Worm (Caenorhabditis elegans) whole organism, L1 larva: ENCODE measurements around the gene irld-56.

Experiments
- C16A3.4 ChIP-seq: fragments of 150-350 bp; optimal IDR thresholded peaks from 2 replicates; lab custom pipeline; 2014; ENCODE audit warnings: missing biosample characterization, missing genetic modification characterization
- aly-2 ChIP-seq: fragments of 150-350 bp; optimal IDR thresholded peaks from 2 replicates; lab custom pipeline; 2014; ENCODE audit warnings: missing biosample characterization, missing genetic modification characterization
- blmp-1 ChIP-seq: fragments of 150-350 bp; optimal IDR thresholded peaks from 2 replicates; lab custom pipeline; 2014; ENCODE audit warnings: missing biosample characterization, missing genetic modification characterization
- ceh-63 ChIP-seq: fragments of 200-800 bp; sonication (Bioruptor generic); optimal IDR thresholded peaks from 2 replicates; lab custom pipeline; 2018; ENCODE audit warnings: mild to moderate bottlenecking, missing genetic modification characterization, missing compliant biosample characterization
- ceh-82 ChIP-seq, 3 experiments: fragments of 150-350 bp in 1 of 3; sonication (generic microtip) in 2 of 3; optimal IDR thresholded peaks; 2 replicates each; lab custom pipeline; 2014 to 2017; ENCODE audit warnings: missing biosample characterization in 3 of 3, missing genetic modification characterization in 3 of 3
- dpl-1 ChIP-seq, 3 experiments: fragments of 150-350 bp in 2 of 3; sonication (generic microtip) in 1 of 3; optimal IDR thresholded peaks; 2 replicates each; lab custom pipeline; 2014 to 2017; ENCODE audit warnings: missing biosample characterization in 3 of 3, missing genetic modification characterization in 3 of 3, missing genetic modification reagents in 3 of 3
- dsc-1 ChIP-seq: sonication (generic microtip); optimal IDR thresholded peaks from 2 replicates; lab custom pipeline; 2016; ENCODE audit warnings: mild to moderate bottlenecking, missing genetic modification characterization, missing compliant biosample characterization
- elt-2 ChIP-seq: sonication (generic microtip); optimal IDR thresholded peaks from 2 replicates; lab custom pipeline; 2016; ENCODE audit warnings: missing genetic modification characterization, mild to moderate bottlenecking, inconsistent platforms, missing compliant biosample characterization, missing genetic modification reagents
- ets-5 ChIP-seq: fragments of 200-800 bp; sonication (Bioruptor generic); IDR thresholded peaks from 2 replicates; pipeline ENCODE4 v1.3.6; 2022; ENCODE audit warnings: missing genetic modification characterization, missing compliant biosample characterization
- fkh-10 ChIP-seq: sonication (generic microtip); optimal IDR thresholded peaks from 2 replicates; lab custom pipeline; 2017; ENCODE audit warnings: missing biosample characterization, missing genetic modification reagents, missing genetic modification characterization
- fos-1 ChIP-seq: fragments of 150-350 bp; optimal IDR thresholded peaks from 2 replicates; lab custom pipeline; 2014; ENCODE audit warnings: missing biosample characterization, missing genetic modification characterization
- hlh-17 ChIP-seq: fragments of 200-800 bp; sonication (Bioruptor generic); optimal IDR thresholded peaks from 2 replicates; lab custom pipeline; 2018; ENCODE audit warnings: missing genetic modification characterization, mild to moderate bottlenecking, missing compliant biosample characterization, moderate library complexity, borderline replicate concordance
- hlh-4 ChIP-seq: sonication (generic microtip); optimal IDR thresholded peaks from 2 replicates; lab custom pipeline; 2016; ENCODE audit warnings: mild to moderate bottlenecking, missing genetic modification characterization, missing compliant biosample characterization
- hpl-2 ChIP-seq: fragments of 150-350 bp; optimal IDR thresholded peaks from 2 replicates; lab custom pipeline; 2014; ENCODE audit warnings: missing biosample characterization, missing genetic modification reagents, missing genetic modification characterization
- jun-1 ChIP-seq: fragments of 150-350 bp; optimal IDR thresholded peaks from 2 replicates; lab custom pipeline; 2014; ENCODE audit warnings: missing biosample characterization, missing genetic modification reagents, missing genetic modification characterization
- lin-13 ChIP-seq: fragments of 150-350 bp; optimal IDR thresholded peaks from 2 replicates; lab custom pipeline; 2014; ENCODE audit warnings: missing biosample characterization, missing genetic modification reagents, missing genetic modification characterization
- lin-14 ChIP-seq: fragments of 200-800 bp; sonication (Bioruptor generic); optimal IDR thresholded peaks from 2 replicates; lab custom pipeline; 2018; ENCODE audit warnings: mild to moderate bottlenecking, missing genetic modification characterization, moderate library complexity, missing compliant biosample characterization
- lin-15B ChIP-seq: fragments of 150-350 bp; sonication (generic microtip); optimal IDR thresholded peaks from 3 replicates; lab custom pipeline; 2014; ENCODE audit warnings: missing biosample characterization, missing genetic modification characterization
- lsy-2 ChIP-seq, 2 experiments: fragments of 150-350 bp; optimal IDR thresholded peaks; 2 replicates each; lab custom pipeline; 2014; ENCODE audit warnings: missing biosample characterization in 2 of 2, missing genetic modification characterization in 2 of 2
- mab-9 ChIP-seq: fragments of 200-800 bp; sonication (Bioruptor generic); IDR thresholded peaks from 2 replicates; pipeline ENCODE4 v1.3.6; 2022; ENCODE audit warnings: missing genetic modification reagents, missing genetic modification characterization, missing compliant biosample characterization
- mdl-1 ChIP-seq, 2 experiments: fragments of 150-350 bp; optimal IDR thresholded peaks; 2 replicates each; lab custom pipeline; 2014 to 2017; ENCODE audit warnings: missing biosample characterization in 2 of 2, missing genetic modification characterization in 2 of 2, inconsistent platforms in 1 of 2
- mef-2 ChIP-seq: fragments of 150-350 bp; optimal IDR thresholded peaks from 2 replicates; lab custom pipeline; 2014; ENCODE audit warnings: missing biosample characterization, missing genetic modification characterization
- nhr-11 ChIP-seq: fragments of 150-350 bp; optimal IDR thresholded peaks from 2 replicates; lab custom pipeline; 2014; ENCODE audit warnings: missing biosample characterization, missing genetic modification characterization
- nhr-12 ChIP-seq: sonication (generic microtip); optimal IDR thresholded peaks from 2 replicates; lab custom pipeline; 2017; ENCODE audit warnings: missing biosample characterization, missing genetic modification characterization
- nhr-19 ChIP-seq: fragments of 200-800 bp; sonication (Bioruptor generic); conservative IDR thresholded peaks from 2 replicates; pipeline ENCODE4 v1.3.6; 2022; ENCODE audit warnings: missing genetic modification characterization, missing compliant biosample characterization
- nhr-20 ChIP-seq: sonication (generic microtip); optimal IDR thresholded peaks from 2 replicates; lab custom pipeline; 2016; ENCODE audit warnings: mild to moderate bottlenecking, missing genetic modification characterization, missing compliant biosample characterization
- nhr-237 ChIP-seq: fragments of 150-350 bp; optimal IDR thresholded peaks from 2 replicates; lab custom pipeline; 2014; ENCODE audit warnings: missing biosample characterization, missing genetic modification characterization
- nhr-47 ChIP-seq: sonication (generic microtip); optimal IDR thresholded peaks from 2 replicates; lab custom pipeline; 2016; ENCODE audit warnings: mild to moderate bottlenecking, missing genetic modification characterization, moderate library complexity, missing compliant biosample characterization
- nhr-71 ChIP-seq: sonication (generic microtip); optimal IDR thresholded peaks from 2 replicates; lab custom pipeline; 2016; ENCODE audit warnings: mild to moderate bottlenecking, missing genetic modification characterization, moderate library complexity, missing compliant biosample characterization
- nhr-76 ChIP-seq: sonication (generic microtip); optimal IDR thresholded peaks from 2 replicates; lab custom pipeline; 2017; ENCODE audit warnings: missing biosample characterization, missing genetic modification characterization
- nhr-77 ChIP-seq: fragments of 150-350 bp; optimal IDR thresholded peaks from 2 replicates; lab custom pipeline; 2014; ENCODE audit warnings: missing biosample characterization, missing genetic modification characterization
- nhr-85 ChIP-seq: sonication (generic microtip); peaks from one replicate; lab custom pipeline; 2016; ENCODE audit warnings: missing genetic modification characterization, inconsistent platforms, missing compliant biosample characterization
- nhr-90 ChIP-seq: sonication (generic microtip); optimal IDR thresholded peaks from 2 replicates; lab custom pipeline; 2016; ENCODE audit warnings: mild to moderate bottlenecking, missing genetic modification characterization, missing compliant biosample characterization; ENCODE audit not compliant: poor library complexity
- pag-3 ChIP-seq: sonication (generic microtip); optimal IDR thresholded peaks from 2 replicates; lab custom pipeline; 2017; ENCODE audit warnings: missing genetic modification characterization, mild to moderate bottlenecking, missing compliant biosample characterization, antibody characterized with exemption, borderline replicate concordance; ENCODE audit not compliant: insufficient read depth
- pax-3 ChIP-seq: fragments of 200-800 bp; sonication (Bioruptor generic); optimal IDR thresholded peaks from 2 replicates; lab custom pipeline; 2018; ENCODE audit warnings: mild to moderate bottlenecking, missing genetic modification characterization, moderate library complexity, missing compliant biosample characterization
- pqm-1 ChIP-seq: sonication (generic microtip); optimal IDR thresholded peaks from 3 replicates; lab custom pipeline; 2017; ENCODE audit warnings: missing biosample characterization, missing genetic modification characterization
- snpc-4 ChIP-seq: fragments of 150-350 bp; optimal IDR thresholded peaks from 2 replicates; lab custom pipeline; 2014; ENCODE audit warnings: missing biosample characterization, missing genetic modification characterization
- sox-4 ChIP-seq: sonication (generic microtip); optimal IDR thresholded peaks from 2 replicates; lab custom pipeline; 2016; ENCODE audit warnings: missing genetic modification characterization, missing compliant biosample characterization
- sptf-1 ChIP-seq: fragments of 150-350 bp; optimal IDR thresholded peaks from 2 replicates; lab custom pipeline; 2014; ENCODE audit warnings: missing biosample characterization, missing genetic modification characterization
- swsn-7 ChIP-seq: sonication (generic microtip); optimal IDR thresholded peaks from 2 replicates; lab custom pipeline; 2016; ENCODE audit warnings: missing genetic modification characterization, missing compliant biosample characterization
- tbx-2 ChIP-seq: sonication (generic microtip); optimal IDR thresholded peaks from 2 replicates; lab custom pipeline; 2016; ENCODE audit warnings: missing genetic modification characterization, missing compliant biosample characterization
- unc-62 ChIP-seq: fragments of 150-350 bp; optimal IDR thresholded peaks from 2 replicates; lab custom pipeline; 2014; ENCODE audit warnings: missing biosample characterization, missing genetic modification reagents, missing genetic modification characterization
- unc-86 ChIP-seq: sonication (generic microtip); optimal IDR thresholded peaks from 2 replicates; lab custom pipeline; 2016; ENCODE audit warnings: missing genetic modification characterization, missing compliant biosample characterization
- vab-15 ChIP-seq: sonication (generic microtip); optimal IDR thresholded peaks from 2 replicates; lab custom pipeline; 2017; ENCODE audit warnings: missing genotype, mild to moderate bottlenecking, missing genetic modification characterization, missing compliant biosample characterization
- zip-4 ChIP-seq: fragments of 200-800 bp; sonication (Bioruptor generic); optimal IDR thresholded peaks from 2 replicates; lab custom pipeline; 2018; ENCODE audit warnings: mild to moderate bottlenecking, missing genetic modification characterization, moderate library complexity, missing compliant biosample characterization
- ztf-11 ChIP-seq, 2 experiments: sonication (generic microtip); optimal IDR thresholded peaks; 2 replicates each; lab custom pipeline; 2016 to 2017; ENCODE audit warnings: missing genetic modification characterization in 2 of 2, missing biosample characterization in 1 of 2, missing compliant biosample characterization in 1 of 2

Gene irld-56

DNA sequence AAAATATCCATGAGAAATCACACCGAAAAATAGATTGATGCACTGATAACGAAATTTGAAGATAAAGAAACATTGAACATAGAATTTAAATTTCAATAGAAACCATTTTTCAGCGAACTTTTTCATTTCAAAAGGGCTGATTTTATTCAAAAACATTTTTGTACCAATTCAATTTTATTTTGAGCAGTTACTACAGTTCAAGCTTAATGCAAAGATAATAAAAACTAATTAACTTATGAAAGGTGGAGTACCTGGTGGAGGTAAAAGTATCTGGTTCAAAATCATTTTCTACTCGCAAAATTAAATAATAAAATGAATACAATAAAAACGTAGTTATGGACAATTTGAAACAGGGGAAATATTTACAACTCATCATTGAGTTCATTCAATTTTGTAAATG, 35.7 kb downstream of the irld-56 start, which contains the start of gene tor-2:
TSS of gene tor-2 (minus strand) at position 101 of the 400 bp plus-strand sequence.
- TF ChIP-seq pag-3 (tag; lab: Kevin White, UChicago): no peak
- no peak for TF ChIP-seq fos-1
- TF ChIP-seq ztf-11 (tag; optimal IDR thresholded peaks at IDR 0.05; lab: Kevin White, UChicago): no peak
- TF ChIP-seq dsc-1 (tag; lab: Kevin White, UChicago): no peak
- no peak for TF ChIP-seq ceh-63 (GFP tag; lab: Kevin White, UChicago)
- TF ChIP-seq nhr-76 (tag; lab: Kevin White, UChicago): no peak
- TF ChIP-seq hpl-2: no peak
- TF ChIP-seq, all 84 proteins: peak for 0

ce11 chrIV:13982425-13982824, 37.4 kb downstream of the irld-56 start, which contains the start of gene gei-18:
Gene gei-18, minus strand, starts transcription at chrIV:13982525.
- TF ChIP-seq pag-3 (tag; lab: Kevin White, UChicago) (no peak), mdl-1 (tag; optimal IDR thresholded peaks at IDR 0.05; lab: Kevin White, UChicago) (no peak), ets-5 (GFP tag; lab: Robert Waterston, UW) (no peak), hpl-2 (no peak), nhr-20 (tag; lab: Kevin White, UChicago) (no peak), lin-14 (GFP tag; lab: Kevin White, UChicago) (no peak), nhr-11 (no peak), mab-9 (no peak), snpc-4 (tag; lab: Kevin White, UChicago) (no peak), blmp-1 (tag; lab: Kevin White, UChicago) (no peak), ceh-63 (GFP tag; lab: Kevin White, UChicago) (no peak), sox-4 (tag; lab: Kevin White, UChicago) (no peak), nhr-76 (tag; lab: Kevin White, UChicago) (no peak)
- TF ChIP-seq, all 84 proteins: peak for 0

ce11 chrIV:13979797-13980459, 39.9 kb downstream of the irld-56 start, which contains the start of gene dnbp-1:
Gene dnbp-1, minus strand, starts transcription at chrIV:13979847.
- TF ChIP-seq sptf-1: no peak
- TF ChIP-seq unc-86: peak; percentile 34
- peak; percentile 61 for TF ChIP-seq C16A3.4 (tag; lab: Kevin White, UChicago)
- TF ChIP-seq unc-62 (GFP tag; lab: Kevin White, UChicago): no peak
- TF ChIP-seq lin-15B (tag; lab: Kevin White, UChicago): peak; percentile 77
- TF ChIP-seq hlh-17 (GFP tag; lab: Kevin White, UChicago): no peak
- no peak for TF ChIP-seq vab-15 (tag; lab: Kevin White, UChicago)
- TF ChIP-seq hlh-4 (tag; lab: Kevin White, UChicago): no peak
- TF ChIP-seq nhr-20 (tag; lab: Kevin White, UChicago): peak; percentile 67
- peak; percentile 13 to 90 (median 16) for TF ChIP-seq ceh-82 (tag; optimal IDR thresholded peaks at IDR 0.05; lab: Kevin White, UChicago)
- TF ChIP-seq nhr-47: peak; percentile 76
- TF ChIP-seq lin-13 (GFP tag; lab: Kevin White, UChicago): no peak
- no peak for TF ChIP-seq nhr-12 (tag; lab: Kevin White, UChicago)
- TF ChIP-seq nhr-19 (GFP tag; lab: Robert Waterston, UW): 0 out of 2 replicates have a peak, but pooled peaks have one; percentile 8
- TF ChIP-seq nhr-90 (tag; lab: Kevin White, UChicago): peak; percentile 22
- no peak for TF ChIP-seq zip-4 (GFP tag; lab: Kevin White, UChicago)
- no peak for TF ChIP-seq pax-3 (tag; lab: Kevin White, UChicago)
- no peak for TF ChIP-seq blmp-1 (tag; lab: Kevin White, UChicago)
- TF ChIP-seq nhr-85 (tag; lab: Kevin White, UChicago): peak; percentile 1
- no peak for TF ChIP-seq mef-2 (tag; lab: Kevin White, UChicago)
- no peak for TF ChIP-seq hpl-2
- peak; percentile 79 for TF ChIP-seq nhr-71
- no peak for TF ChIP-seq nhr-237
- peak; percentile 56 for TF ChIP-seq swsn-7 (tag; lab: Kevin White, UChicago)
- TF ChIP-seq nhr-77 (tag; lab: Kevin White, UChicago): peak; percentile 42
- no peak for TF ChIP-seq elt-2
- TF ChIP-seq fkh-10: peak; percentile 74
- TF ChIP-seq tbx-2 (tag; lab: Kevin White, UChicago): peak; percentile 73
- TF ChIP-seq nhr-76 (tag; lab: Kevin White, UChicago): no peak
- peak; percentile 37 to 75 (median 41) for TF ChIP-seq dpl-1 (GFP tag; optimal IDR thresholded peaks at IDR 0.05; lab: Kevin White, UChicago)
- no peak for TF ChIP-seq sox-4 (tag; lab: Kevin White, UChicago)
- TF ChIP-seq pqm-1: no peak
- TF ChIP-seq jun-1 (tag; lab: Kevin White, UChicago): peak; percentile 30
- TF ChIP-seq nhr-11: no peak
- peak; percentile 50 to 74 for TF ChIP-seq lsy-2 (tag; optimal IDR thresholded peaks at IDR 0.05; lab: Kevin White, UChicago)
- no peak for TF ChIP-seq aly-2
